Worm (Caenorhabditis elegans): ENCODE data around the gene K10D11.5.

DNA sequence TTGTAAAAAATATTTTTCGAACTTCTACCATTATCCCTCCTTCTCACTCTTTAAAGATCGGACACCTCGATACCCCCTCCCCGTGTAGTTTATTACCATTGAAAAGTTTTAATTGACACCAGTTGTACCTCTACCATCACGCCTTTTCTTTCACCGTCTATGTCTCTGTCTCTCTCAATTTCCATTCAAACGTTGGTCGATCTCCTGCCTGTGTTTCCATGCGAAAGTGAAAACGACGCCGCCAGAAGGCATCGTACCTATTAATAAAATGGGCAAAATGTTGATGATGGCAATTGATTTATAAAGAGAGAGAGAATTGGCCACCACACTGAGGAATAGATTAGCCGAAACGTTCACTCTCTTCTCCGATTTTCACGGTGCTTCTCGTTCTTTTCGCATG, 21.6 kb upstream of the K10D11.5 start:
- no peak for TF ChIP-seq him-1 (tag; optimal IDR thresholded peaks at IDR 0.05)
- no peak for TF ChIP-seq W03F9.2 (tag; optimal IDR thresholded peaks at IDR 0.05)

Measured in whole organism, L4/young adult.